Fruit fly (Drosophila melanogaster) whole organism, embryonic: Measurements from ENCODE around the gene ATPsynepsilonL.

ENCODE experiments used
- Asciz ChIP-seq: fragments of 200-800 bp; sonication (Bioruptor generic); optimal IDR thresholded peaks from 2 replicates; lab custom pipeline; 2017; ENCODE audit warnings: missing biosample characterization, mild to moderate bottlenecking, missing genetic modification characterization, missing genetic modification reagents
- BEAF-32 ChIP-seq: fragments of 200-800 bp; sonication (Bioruptor generic); optimal IDR thresholded peaks from 3 replicates; lab custom pipeline; 2017; ENCODE audit warnings: missing biosample characterization, missing genetic modification characterization, mild to moderate bottlenecking, moderate library complexity, missing genetic modification reagents
- Bgb ChIP-seq: fragments of 200-800 bp; sonication (Bioruptor generic); IDR thresholded peaks from 2 replicates; pipeline ENCODE4 v1.3.6; 2022; ENCODE audit warnings: missing biosample characterization, missing genetic modification characterization; ENCODE audit not compliant: partially characterized antibody
- Bteb2 ChIP-seq: fragments of 200-800 bp; sonication (Bioruptor generic); optimal IDR thresholded peaks from 2 replicates; lab custom pipeline; 2016; ENCODE audit warnings: missing biosample characterization, missing genetic modification characterization
- CG10543 ChIP-seq: fragments of 200-800 bp; sonication (Bioruptor generic); optimal IDR thresholded peaks from 3 replicates; lab custom pipeline; 2017; ENCODE audit warnings: missing biosample characterization, mild to moderate bottlenecking, missing genetic modification characterization, moderate library complexity
- CG11504 ChIP-seq: fragments of 200-800 bp; sonication (Bioruptor generic); optimal IDR thresholded peaks from 3 replicates; lab custom pipeline; 2019; ENCODE audit warnings: missing biosample characterization, mild to moderate bottlenecking, missing genetic modification characterization, moderate library complexity
- CG12071 ChIP-seq: fragments of 200-800 bp; sonication (Bioruptor generic); optimal IDR thresholded peaks from 3 replicates; lab custom pipeline; 2018; ENCODE audit warnings: missing biosample characterization, mild to moderate bottlenecking, missing genetic modification characterization
- CG12769 ChIP-seq: fragments of 200-800 bp; sonication (Bioruptor generic); optimal IDR thresholded peaks from 2 replicates; lab custom pipeline; 2019; ENCODE audit warnings: missing biosample characterization, mild to moderate bottlenecking, missing genetic modification characterization, moderate library complexity
- CG16813 ChIP-seq: fragments of 200-800 bp; sonication (Bioruptor generic); IDR thresholded peaks from 3 replicates; pipeline ENCODE4 v1.3.6; 2022; ENCODE audit warnings: missing biosample characterization, missing genetic modification characterization; ENCODE audit not compliant: partially characterized antibody
- CG17802 ChIP-seq: fragments of 200-800 bp; sonication (Bioruptor generic); optimal IDR thresholded peaks from 2 replicates; lab custom pipeline; 2018; ENCODE audit warnings: missing biosample characterization, mild to moderate bottlenecking, missing genetic modification characterization, moderate library complexity
- CG30020 ChIP-seq: fragments of 200-800 bp; optimal IDR thresholded peaks from 2 replicates; lab custom pipeline; 2019; ENCODE audit warnings: missing biosample characterization, mild to moderate bottlenecking, missing genetic modification characterization, moderate library complexity
- CG30431 ChIP-seq: fragments of 200-800 bp; sonication (Bioruptor generic); optimal IDR thresholded peaks from 2 replicates; lab custom pipeline; 2017; ENCODE audit warnings: missing biosample characterization, missing genetic modification characterization
- CG3065 ChIP-seq: fragments of 200-800 bp; sonication (Bioruptor generic); optimal IDR thresholded peaks from 2 replicates; lab custom pipeline; 2016; ENCODE audit warnings: missing biosample characterization, missing genetic modification characterization
- CG3163 ChIP-seq: fragments of 200-800 bp; sonication (Bioruptor generic); optimal IDR thresholded peaks from 3 replicates; lab custom pipeline; 2016; ENCODE audit warnings: missing biosample characterization, missing genetic modification characterization
- CG32532 ChIP-seq: fragments of 200-800 bp; sonication (Bioruptor generic); IDR thresholded peaks from 2 replicates; pipeline ENCODE4 v1.3.6; 2022; ENCODE audit warnings: missing biosample characterization, missing genetic modification characterization
- CG3407 ChIP-seq: fragments of 200-800 bp; sonication (Bioruptor generic); optimal IDR thresholded peaks from 2 replicates; lab custom pipeline; 2018; ENCODE audit warnings: missing biosample characterization, mild to moderate bottlenecking, missing genetic modification characterization
- CG34422 ChIP-seq: fragments of 200-800 bp; sonication (Bioruptor generic); IDR thresholded peaks from 3 replicates; pipeline ENCODE4 v1.3.6; 2022; ENCODE audit warnings: missing biosample characterization, missing genetic modification characterization
- CG4424 ChIP-seq: fragments of 200-800 bp; sonication (Bioruptor generic); optimal IDR thresholded peaks from 3 replicates; lab custom pipeline; 2016; ENCODE audit warnings: missing biosample characterization, missing genetic modification characterization
- CG7745 ChIP-seq: fragments of 200-800 bp; sonication (Bioruptor generic); optimal IDR thresholded peaks from 2 replicates; lab custom pipeline; 2018; ENCODE audit warnings: missing biosample characterization, mild to moderate bottlenecking, missing genetic modification characterization, moderate library complexity
- CG7786 ChIP-seq: fragments of 200-800 bp; sonication (Bioruptor generic); optimal IDR thresholded peaks from 2 replicates; lab custom pipeline; 2016; ENCODE audit warnings: missing biosample characterization, missing genetic modification characterization
- CG8290 ChIP-seq, 3 experiments: fragments of 200-800 bp; sonication (Bioruptor generic); optimal IDR thresholded peaks; 2 replicates each; lab custom pipeline; 2016 to 2019; ENCODE audit warnings: missing biosample characterization in 3 of 3, missing genetic modification characterization in 3 of 3, mild to moderate bottlenecking in 2 of 3, moderate library complexity in 1 of 3
- CG8359 ChIP-seq: fragments of 200-800 bp; sonication (Bioruptor generic); optimal IDR thresholded peaks from 2 replicates; lab custom pipeline; 2017; ENCODE audit warnings: missing biosample characterization, mild to moderate bottlenecking, missing genetic modification characterization, borderline replicate concordance
- Camta ChIP-seq: fragments of 200-800 bp; sonication (Bioruptor generic); optimal IDR thresholded peaks from 2 replicates; lab custom pipeline; 2016; ENCODE audit warnings: missing biosample characterization, missing genetic modification characterization
- Dll ChIP-seq: fragments of 200-800 bp; sonication (Bioruptor generic); IDR thresholded peaks from 4 replicates; pipeline ENCODE4 v1.3.6; 2022; ENCODE audit warnings: missing biosample characterization, missing genetic modification characterization; ENCODE audit not compliant: partially characterized antibody
- Dref ChIP-seq: fragments of 200-800 bp; sonication (Bioruptor generic); IDR thresholded peaks from 2 replicates; pipeline ENCODE4 v1.3.6; 2022; ENCODE audit warnings: missing biosample characterization, missing genetic modification characterization
- Fer3 ChIP-seq: fragments of 200-800 bp; sonication (Bioruptor generic); optimal IDR thresholded peaks from 2 replicates; lab custom pipeline; 2018; ENCODE audit warnings: missing biosample characterization, mild to moderate bottlenecking, missing genetic modification characterization, moderate library complexity
- Gsc ChIP-seq: fragments of 200-800 bp; sonication (Bioruptor generic); IDR thresholded peaks from 2 replicates; pipeline ENCODE4 v1.3.6; 2022; ENCODE audit warnings: missing biosample characterization, missing genetic modification characterization
- H15 ChIP-seq: fragments of 200-800 bp; sonication (Bioruptor generic); IDR thresholded peaks from 3 replicates; pipeline ENCODE4 v1.3.6; 2022; ENCODE audit warnings: missing biosample characterization, missing genetic modification characterization
- HLH54F ChIP-seq: fragments of 200-800 bp; sonication (Bioruptor generic); optimal IDR thresholded peaks from 3 replicates; lab custom pipeline; 2016; ENCODE audit warnings: missing biosample characterization, missing genetic modification characterization
- Hr3 ChIP-seq: fragments of 200-800 bp; sonication (Bioruptor generic); optimal IDR thresholded peaks from 3 replicates; lab custom pipeline; 2016; ENCODE audit warnings: missing biosample characterization, missing genetic modification characterization
- Hsf ChIP-seq: fragments of 200-800 bp; sonication (Bioruptor generic); optimal IDR thresholded peaks from 3 replicates; lab custom pipeline; 2016; ENCODE audit warnings: missing biosample characterization, missing genetic modification characterization
- MESR4 ChIP-seq: fragments of 200-800 bp; sonication (Bioruptor generic); optimal IDR thresholded peaks from 2 replicates; lab custom pipeline; 2018; ENCODE audit warnings: missing biosample characterization, mild to moderate bottlenecking, missing genetic modification characterization, moderate library complexity
- NC2β ChIP-seq: fragments of 200-800 bp; sonication (Bioruptor generic); optimal IDR thresholded peaks from 2 replicates; lab custom pipeline; 2016; ENCODE audit warnings: missing biosample characterization, missing genetic modification characterization
- NfI ChIP-seq: fragments of 200-800 bp; sonication (Bioruptor generic); optimal IDR thresholded peaks from 3 replicates; lab custom pipeline; 2018; ENCODE audit warnings: missing biosample characterization, mild to moderate bottlenecking, missing genetic modification characterization, moderate library complexity
- Pdp1 ChIP-seq, 2 experiments: fragments of 200-800 bp; sonication (Bioruptor generic); optimal IDR thresholded peaks; 3 replicates each; lab custom pipeline; 2016; ENCODE audit warnings: missing biosample characterization in 2 of 2, missing genetic modification characterization in 2 of 2, mild to moderate bottlenecking in 1 of 2, moderate library complexity in 1 of 2
- Trl ChIP-seq, 3 experiments: fragments of >200 bp in 2 of 3; fragments of 200-800 bp in 1 of 3; sonication (Bioruptor generic) in 1 of 3; optimal IDR thresholded peaks; 2 replicates in 1 of 3; 3 replicates in 2 of 3; lab custom pipeline; 2016 to 2017; ENCODE audit warnings: missing biosample characterization in 1 of 3, missing genetic modification characterization in 1 of 3
- az2 ChIP-seq: fragments of 200-800 bp; sonication (Bioruptor generic); optimal IDR thresholded peaks from 3 replicates; lab custom pipeline; 2016; ENCODE audit warnings: missing biosample characterization, missing genetic modification characterization
- dmrt11E ChIP-seq: fragments of 200-800 bp; sonication (Bioruptor generic); optimal IDR thresholded peaks from 3 replicates; lab custom pipeline; 2018; ENCODE audit warnings: missing biosample characterization, mild to moderate bottlenecking, missing genetic modification characterization, moderate library complexity
- gem ChIP-seq: fragments of 200-800 bp; sonication (Bioruptor generic); optimal IDR thresholded peaks from 2 replicates; lab custom pipeline; 2019; ENCODE audit warnings: missing biosample characterization, mild to moderate bottlenecking, missing genetic modification characterization, moderate library complexity
- h ChIP-seq: fragments of >200 bp; optimal IDR thresholded peaks from 2 replicates; lab custom pipeline; 2017
- hbn ChIP-seq: fragments of 200-800 bp; sonication (Bioruptor generic); IDR thresholded peaks from 2 replicates; pipeline ENCODE4 v1.3.6; 2022; ENCODE audit warnings: missing biosample characterization, missing genetic modification characterization; ENCODE audit not compliant: partially characterized antibody
- maf-S ChIP-seq: fragments of 200-800 bp; sonication (Bioruptor generic); optimal IDR thresholded peaks from 2 replicates; lab custom pipeline; 2016; ENCODE audit warnings: missing biosample characterization, missing genetic modification characterization
- nau ChIP-seq: fragments of 200-800 bp; sonication (Bioruptor generic); optimal IDR thresholded peaks from 3 replicates; lab custom pipeline; 2017; ENCODE audit warnings: missing biosample characterization, mild to moderate bottlenecking, missing genetic modification characterization, missing genetic modification reagents
- org-1 ChIP-seq: fragments of 200-800 bp; sonication (Bioruptor generic); optimal IDR thresholded peaks from 2 replicates; lab custom pipeline; 2017; ENCODE audit warnings: missing biosample characterization, missing genetic modification characterization
- pho ChIP-seq: fragments of 200-800 bp; sonication (Bioruptor generic); optimal IDR thresholded peaks from 2 replicates; lab custom pipeline; 2016; ENCODE audit warnings: missing biosample characterization, missing genetic modification characterization
- pnt ChIP-seq: fragments of 200-800 bp; sonication (Bioruptor generic); optimal IDR thresholded peaks from 3 replicates; lab custom pipeline; 2016; ENCODE audit warnings: missing biosample characterization, missing genetic modification characterization
- prd ChIP-seq, 3 experiments: fragments of >200 bp in 2 of 3; fragments of 200-800 bp in 1 of 3; sonication (Bioruptor generic) in 1 of 3; optimal IDR thresholded peaks in 2 of 3; IDR thresholded peaks in 1 of 3; 2 replicates in 2 of 3; 3 replicates in 1 of 3; pipeline versions ENCODE4 v1.3.6 to Lab custom; 2017 to 2022; ENCODE audit warnings: missing biosample characterization in 1 of 3, missing genetic modification characterization in 1 of 3
- slou ChIP-seq: fragments of 200-800 bp; sonication (Bioruptor generic); optimal IDR thresholded peaks from 3 replicates; lab custom pipeline; 2016; ENCODE audit warnings: missing biosample characterization, missing genetic modification characterization

Gene ATPsynepsilonL

dm6 chr3R:10109938-10110337 is 11.6 kb upstream of the ATPsynepsilonL start, which contains the start of gene Fmr1 (continued):
- peak; percentile 24 for TF ChIP-seq MESR4 (GFP tag; lab: Kevin White, UChicago)
- TF ChIP-seq CG30020 = peak; percentile 28
- TF ChIP-seq maf-S (GFP tag; lab: Kevin White, UChicago) = peak; percentile 52
- TF ChIP-seq CG17802 (tag; lab: Kevin White, UChicago) = no peak
- peak; percentile 44 for TF ChIP-seq CG10543
- no peak for TF ChIP-seq CG34422
- peak; percentile 65 for TF ChIP-seq NC2β (GFP tag; lab: Kevin White, UChicago)
- TF ChIP-seq Asciz (GFP tag; lab: Kevin White, UChicago) = no peak
- TF ChIP-seq hbn = no peak
- no peak for TF ChIP-seq prd (optimal IDR thresholded peaks at IDR 0.05; lab: Kevin White, UChicago)
- peak; percentile 59; the same call in 2 of the 3 replicates for TF ChIP-seq prd (GFP tag; IDR thresholded peaks at IDR 0.05; lab: Robert Waterston, UW)
- TF ChIP-seq HLH54F (GFP tag; lab: Kevin White, UChicago) = peak; percentile 63
- TF ChIP-seq h (lab: Kevin White, UChicago) = no peak
- peak; percentile 22 for TF ChIP-seq CG4424
- TF ChIP-seq CG3407 (GFP tag; lab: Kevin White, UChicago) = no peak
- peak; percentile 65 for TF ChIP-seq BEAF-32 (GFP tag; lab: Kevin White, UChicago)
- peak; percentile 26 for TF ChIP-seq az2
- peak; percentile 42 for TF ChIP-seq pho (GFP tag; lab: Kevin White, UChicago)
- TF ChIP-seq Bteb2 (GFP tag; lab: Kevin White, UChicago) = peak; percentile 54
- TF ChIP-seq Dll (GFP tag; lab: Robert Waterston, UW) = peak; percentile 10; the same call in 1 of the 4 replicates
- TF ChIP-seq Gsc (GFP tag; lab: Robert Waterston, UW) = no peak
- TF ChIP-seq CG7786 = peak; percentile 48
- TF ChIP-seq Pdp1 (GFP tag; optimal IDR thresholded peaks at IDR 0.05; lab: Kevin White, UChicago) = peak; percentile 44 to 55
- TF ChIP-seq CG16813 (GFP tag; lab: Robert Waterston, UW) = peak; percentile 46; the same call in 2 of the 3 replicates
- no peak for TF ChIP-seq slou
- no peak for TF ChIP-seq CG8359
- peak; percentile 35 for TF ChIP-seq dmrt11E (tag; lab: Kevin White, UChicago)
- no peak for TF ChIP-seq CG3065 (GFP tag; lab: Kevin White, UChicago)
- TF ChIP-seq pnt (GFP tag; lab: Kevin White, UChicago) = peak; percentile 62
- TF ChIP-seq CG11504 (tag; lab: Kevin White, UChicago) = peak; percentile 64
- TF ChIP-seq Fer3 (tag; lab: Kevin White, UChicago) = peak; percentile 33
- no peak for TF ChIP-seq H15 (GFP tag; lab: Robert Waterston, UW)
- no peak for TF ChIP-seq nau (GFP tag; lab: Kevin White, UChicago)
- TF ChIP-seq Hr3 = peak; percentile 16
- no peak for TF ChIP-seq CG12071 (GFP tag; lab: Kevin White, UChicago)
- peak; percentile 42; the same call in 1 of the 2 replicates for TF ChIP-seq Dref
- TF ChIP-seq Trl (optimal IDR thresholded peaks at IDR 0.05; lab: Kevin White, UChicago) = no peak
- peak; percentile 52 for TF ChIP-seq Trl (GFP tag; optimal IDR thresholded peaks at IDR 0.05; lab: Kevin White, UChicago)
- TF ChIP-seq CG30431 (GFP tag; lab: Kevin White, UChicago) = no peak
- TF ChIP-seq org-1 (GFP tag; lab: Kevin White, UChicago) = no peak
- TF ChIP-seq CG32532 = peak; percentile 62
- TF ChIP-seq gem (tag; lab: Kevin White, UChicago) = peak; percentile 51
- peak; percentile 75 for TF ChIP-seq CG12769 (tag; lab: Kevin White, UChicago)
- TF ChIP-seq Camta = peak; percentile 60
- peak; percentile 41 for TF ChIP-seq CG3163
- peak; percentile 52 for TF ChIP-seq CG8290 (GFP tag; optimal IDR thresholded peaks at IDR 0.05; lab: Kevin White, UChicago)
- TF ChIP-seq CG8290 (tag; optimal IDR thresholded peaks at IDR 0.05; lab: Kevin White, UChicago) = peak in 1 of 2 experiments; percentile 80
- peak; percentile 67 for TF ChIP-seq NfI (GFP tag; lab: Kevin White, UChicago)
- TF ChIP-seq Hsf (GFP tag; lab: Kevin White, UChicago) = peak; percentile 52
- no peak for TF ChIP-seq CG7745
- no peak for TF ChIP-seq Bgb
